Fruit fly (Drosophila melanogaster) whole organism, embryonic: ENCODE results near the gene GIIIspla2.

ENCODE experiments used
- CG10147 ChIP-seq: fragments of 200-800 bp; sonication (Bioruptor generic); optimal IDR thresholded peaks from 2 replicates; lab custom pipeline; 2019; ENCODE audit warnings: missing biosample characterization, mild to moderate bottlenecking, missing genetic modification characterization, moderate library complexity
- CG1024 ChIP-seq: fragments of 200-800 bp; sonication (Bioruptor generic); IDR thresholded peaks from 2 replicates; pipeline ENCODE4 v1.3.6; 2022; ENCODE audit warnings: missing biosample characterization, missing genetic modification characterization
- CG10267 ChIP-seq: fragments of 200-800 bp; sonication (Bioruptor generic); optimal IDR thresholded peaks from 2 replicates; lab custom pipeline; 2018; ENCODE audit warnings: missing biosample characterization, mild to moderate bottlenecking, missing genetic modification characterization, moderate library complexity
- CG10462 ChIP-seq: fragments of 200-800 bp; sonication (Bioruptor generic); optimal IDR thresholded peaks from 2 replicates; lab custom pipeline; 2016; ENCODE audit warnings: missing biosample characterization, missing genetic modification characterization
- CG10959 ChIP-seq: fragments of 200-800 bp; sonication (Bioruptor generic); IDR thresholded peaks from 2 replicates; pipeline ENCODE4 v1.3.6; 2022; ENCODE audit warnings: missing biosample characterization, missing genetic modification characterization
- CG13287 ChIP-seq: fragments of 200-800 bp; sonication (Bioruptor generic); IDR thresholded peaks from 2 replicates; pipeline ENCODE4 v1.3.6; 2022; ENCODE audit warnings: missing biosample characterization, missing genetic modification characterization; ENCODE audit not compliant: partially characterized antibody
- CG13624 ChIP-seq: fragments of 200-800 bp; sonication (Bioruptor generic); optimal IDR thresholded peaks from 2 replicates; lab custom pipeline; 2016; ENCODE audit warnings: missing biosample characterization, missing genetic modification characterization
- CG13775 ChIP-seq: fragments of 200-800 bp; sonication (Bioruptor generic); optimal IDR thresholded peaks from 3 replicates; lab custom pipeline; 2017; ENCODE audit warnings: missing biosample characterization, mild to moderate bottlenecking, missing genetic modification characterization
- CG14965 ChIP-seq: fragments of 200-800 bp; sonication (Bioruptor generic); optimal IDR thresholded peaks from 2 replicates; lab custom pipeline; 2016; ENCODE audit warnings: missing biosample characterization, missing genetic modification characterization, borderline replicate concordance
- CG15479 ChIP-seq: fragments of 200-800 bp; sonication (Bioruptor generic); optimal IDR thresholded peaks from 3 replicates; lab custom pipeline; 2019; ENCODE audit warnings: missing biosample characterization, mild to moderate bottlenecking, missing genetic modification characterization, moderate library complexity
- CG15696 ChIP-seq: fragments of 200-800 bp; sonication (Bioruptor generic); optimal IDR thresholded peaks from 2 replicates; lab custom pipeline; 2019; ENCODE audit warnings: missing biosample characterization, mild to moderate bottlenecking, missing genetic modification characterization, moderate library complexity
- CG18262 ChIP-seq: fragments of 200-800 bp; optimal IDR thresholded peaks from 3 replicates; lab custom pipeline; 2019; ENCODE audit warnings: missing biosample characterization, mild to moderate bottlenecking, missing genetic modification characterization, moderate library complexity
- CG1832 ChIP-seq: fragments of 200-800 bp; sonication (Bioruptor generic); optimal IDR thresholded peaks from 2 replicates; lab custom pipeline; 2017; ENCODE audit warnings: missing biosample characterization, mild to moderate bottlenecking, missing genetic modification characterization, inconsistent platforms
- CG32767 ChIP-seq: fragments of 200-800 bp; sonication (Bioruptor generic); IDR thresholded peaks from 2 replicates; pipeline ENCODE4 v1.3.6; 2022; ENCODE audit warnings: missing biosample characterization, missing genetic modification characterization
- CG3281 ChIP-seq: fragments of 200-800 bp; sonication (Bioruptor generic); optimal IDR thresholded peaks from 3 replicates; lab custom pipeline; 2017; ENCODE audit warnings: missing biosample characterization, mild to moderate bottlenecking, missing genetic modification characterization
- CG5953 ChIP-seq: fragments of 200-800 bp; sonication (Bioruptor generic); IDR thresholded peaks from 2 replicates; pipeline ENCODE4 v1.3.6; 2022; ENCODE audit warnings: missing biosample characterization, missing genetic modification characterization
- CG6689 ChIP-seq: fragments of 200-800 bp; sonication (Bioruptor generic); IDR thresholded peaks from 2 replicates; pipeline ENCODE4 v1.3.6; 2022; ENCODE audit warnings: missing biosample characterization, missing genetic modification characterization
- CG9727 ChIP-seq: fragments of 200-800 bp; sonication (Bioruptor generic); optimal IDR thresholded peaks from 3 replicates; lab custom pipeline; 2017; ENCODE audit warnings: missing biosample characterization, mild to moderate bottlenecking, missing genetic modification characterization
- CHES-1-like ChIP-seq: fragments of 200-800 bp; sonication (Bioruptor generic); optimal IDR thresholded peaks from 2 replicates; lab custom pipeline; 2016; ENCODE audit warnings: missing biosample characterization, missing genetic modification characterization
- CoRest ChIP-seq: fragments of 200-800 bp; sonication (Bioruptor generic); optimal IDR thresholded peaks from 3 replicates; lab custom pipeline; 2018; ENCODE audit warnings: missing biosample characterization, mild to moderate bottlenecking, missing genetic modification characterization, moderate library complexity
- Dad ChIP-seq: fragments of 200-800 bp; sonication (Bioruptor generic); optimal IDR thresholded peaks from 3 replicates; lab custom pipeline; 2016; ENCODE audit warnings: missing biosample characterization, missing genetic modification characterization
- Dll ChIP-seq: fragments of 200-800 bp; sonication (Bioruptor generic); IDR thresholded peaks from 4 replicates; pipeline ENCODE4 v1.3.6; 2022; ENCODE audit warnings: missing biosample characterization, missing genetic modification characterization; ENCODE audit not compliant: partially characterized antibody
- Ets65A ChIP-seq: fragments of 200-800 bp; sonication (Bioruptor generic); peaks from one replicate; lab custom pipeline; 2016; ENCODE audit warnings: missing biosample characterization, missing genetic modification characterization
- Kr ChIP-seq: fragments of 200-800 bp; sonication (Bioruptor generic); optimal IDR thresholded peaks from 2 replicates; lab custom pipeline; 2017; ENCODE audit warnings: missing biosample characterization, mild to moderate bottlenecking, missing genetic modification characterization
- Lpt ChIP-seq: fragments of >200 bp; optimal IDR thresholded peaks from 2 replicates; lab custom pipeline; 2018; ENCODE audit warnings: missing biosample characterization, missing genetic modification characterization
- Mad ChIP-seq: fragments of 200-800 bp; sonication (Bioruptor generic); optimal IDR thresholded peaks from 2 replicates; lab custom pipeline; 2016; ENCODE audit warnings: missing biosample characterization, missing genetic modification characterization
- NfI ChIP-seq: fragments of 200-800 bp; sonication (Bioruptor generic); optimal IDR thresholded peaks from 3 replicates; lab custom pipeline; 2018; ENCODE audit warnings: missing biosample characterization, mild to moderate bottlenecking, missing genetic modification characterization, moderate library complexity
- Optix ChIP-seq: fragments of 200-800 bp; sonication (Bioruptor generic); IDR thresholded peaks from 3 replicates; pipeline ENCODE4 v1.3.6; 2022; ENCODE audit warnings: missing biosample characterization, missing genetic modification characterization
- Poxn ChIP-seq: fragments of 200-800 bp; sonication (Bioruptor generic); IDR thresholded peaks from 2 replicates; pipeline ENCODE4 v1.3.6; 2022; ENCODE audit warnings: missing biosample characterization, missing genetic modification characterization
- Side ChIP-seq: fragments of 200-800 bp; sonication (Bioruptor generic); optimal IDR thresholded peaks from 2 replicates; lab custom pipeline; 2016; ENCODE audit warnings: missing biosample characterization, missing genetic modification characterization
- Sox100B ChIP-seq: fragments of 200-800 bp; sonication (Bioruptor generic); optimal IDR thresholded peaks from 3 replicates; lab custom pipeline; 2018; ENCODE audit warnings: missing biosample characterization, mild to moderate bottlenecking, missing genetic modification characterization
- al ChIP-seq: fragments of 200-800 bp; sonication (Bioruptor generic); IDR thresholded peaks from 2 replicates; pipeline ENCODE4 v1.3.6; 2022; ENCODE audit warnings: missing biosample characterization, missing genetic modification characterization
- ato ChIP-seq: fragments of 200-800 bp; sonication (Bioruptor generic); IDR thresholded peaks from 2 replicates; pipeline ENCODE4 v1.3.6; 2022; ENCODE audit warnings: missing biosample characterization, missing genetic modification characterization; ENCODE audit not compliant: partially characterized antibody
- cas ChIP-seq: fragments of 200-800 bp; sonication (Bioruptor generic); IDR thresholded peaks from 2 replicates; pipeline ENCODE4 v1.3.6; 2022; ENCODE audit warnings: missing biosample characterization, missing genetic modification characterization
- cato ChIP-seq: fragments of 200-800 bp; sonication (Bioruptor generic); optimal IDR thresholded peaks from 2 replicates; lab custom pipeline; 2016; ENCODE audit warnings: missing biosample characterization, missing genetic modification characterization, borderline replicate concordance
- chn ChIP-seq: fragments of 200-800 bp; sonication (Bioruptor generic); optimal IDR thresholded peaks from 2 replicates; lab custom pipeline; 2016; ENCODE audit warnings: missing biosample characterization, missing genetic modification characterization
- croc ChIP-seq: fragments of 200-800 bp; sonication (Bioruptor generic); conservative IDR thresholded peaks from 3 replicates; pipeline ENCODE4 v1.3.6; 2022; ENCODE audit warnings: missing biosample characterization, missing genetic modification characterization
- dm ChIP-seq: fragments of 200-800 bp; sonication (Bioruptor generic); optimal IDR thresholded peaks from 3 replicates; lab custom pipeline; 2016; ENCODE audit warnings: missing biosample characterization, missing genetic modification characterization
- dmrt11E ChIP-seq: fragments of 200-800 bp; sonication (Bioruptor generic); optimal IDR thresholded peaks from 3 replicates; lab custom pipeline; 2018; ENCODE audit warnings: missing biosample characterization, mild to moderate bottlenecking, missing genetic modification characterization, moderate library complexity
- emc ChIP-seq: fragments of 200-800 bp; sonication (Bioruptor generic); optimal IDR thresholded peaks from 2 replicates; lab custom pipeline; 2016; ENCODE audit warnings: missing biosample characterization, missing genetic modification characterization
- ewg ChIP-seq: fragments of 200-800 bp; sonication (Bioruptor generic); optimal IDR thresholded peaks from 3 replicates; lab custom pipeline; 2017; ENCODE audit warnings: mild to moderate bottlenecking, missing biosample characterization, missing genetic modification reagents, missing genetic modification characterization
- p53 ChIP-seq: fragments of 200-800 bp; sonication (Bioruptor generic); optimal IDR thresholded peaks from 2 replicates; lab custom pipeline; 2016; ENCODE audit warnings: missing biosample characterization, missing genetic modification characterization
- pb ChIP-seq: fragments of 200-800 bp; sonication (Bioruptor generic); optimal IDR thresholded peaks from 3 replicates; lab custom pipeline; 2016; ENCODE audit warnings: missing biosample characterization, missing genetic modification characterization
- ranshi ChIP-seq: fragments of 200-800 bp; sonication (Bioruptor generic); IDR thresholded peaks from 2 replicates; pipeline ENCODE4 v1.3.6; 2022; ENCODE audit warnings: missing biosample characterization, missing genetic modification characterization
- repo ChIP-seq: fragments of 200-800 bp; sonication (Bioruptor generic); optimal IDR thresholded peaks from 2 replicates; lab custom pipeline; 2016; ENCODE audit warnings: missing biosample characterization, missing genetic modification characterization
- schlank ChIP-seq: fragments of 200-800 bp; sonication (Bioruptor generic); optimal IDR thresholded peaks from 2 replicates; lab custom pipeline; 2018; ENCODE audit warnings: missing biosample characterization, mild to moderate bottlenecking, missing genetic modification characterization
- slou ChIP-seq: fragments of 200-800 bp; sonication (Bioruptor generic); optimal IDR thresholded peaks from 3 replicates; lab custom pipeline; 2016; ENCODE audit warnings: missing biosample characterization, missing genetic modification characterization
- stwl ChIP-seq: fragments of 200-800 bp; sonication (Bioruptor generic); optimal IDR thresholded peaks from 3 replicates; lab custom pipeline; 2018; ENCODE audit warnings: missing biosample characterization, mild to moderate bottlenecking, missing genetic modification characterization, moderate library complexity
- tin ChIP-seq: fragments of 200-800 bp; sonication (Bioruptor generic); optimal IDR thresholded peaks from 3 replicates; lab custom pipeline; 2016; ENCODE audit warnings: missing biosample characterization, missing genetic modification characterization
- unc-4 ChIP-seq: fragments of 200-800 bp; sonication (Bioruptor generic); IDR thresholded peaks from 2 replicates; pipeline ENCODE4 v1.3.6; 2022; ENCODE audit warnings: missing biosample characterization, missing genetic modification characterization; ENCODE audit not compliant: partially characterized antibody
- yki ChIP-seq: fragments of >200 bp; optimal IDR thresholded peaks from 3 replicates; lab custom pipeline; 2018

GIIIspla2 gene

dm6 chrX:8131693-8132313 is 25.6 kb upstream of the GIIIspla2 start, which contains the start of gene CG10958 (continued):
- TF ChIP-seq CG9727: peak; percentile 57
- TF ChIP-seq Side (GFP tag; lab: Kevin White, UChicago): no peak
- TF ChIP-seq CHES-1-like: no peak
- TF ChIP-seq repo (GFP tag; lab: Kevin White, UChicago): no peak
- TF ChIP-seq cato: peak; percentile 11
- TF ChIP-seq CG10959 (GFP tag; lab: Robert Waterston, UW): no peak
- TF ChIP-seq CoRest (tag; lab: Kevin White, UChicago): peak; percentile 37
- TF ChIP-seq Mad (GFP tag; lab: Kevin White, UChicago): peak; percentile 43
- peak; percentile 33 for TF ChIP-seq dmrt11E
- peak; percentile 73 for TF ChIP-seq CG13775 (GFP tag; lab: Kevin White, UChicago)
- TF ChIP-seq Ets65A (GFP tag; lab: Kevin White, UChicago): peak; percentile 34
- no peak for TF ChIP-seq pb (GFP tag; lab: Kevin White, UChicago)
- TF ChIP-seq dm (GFP tag; lab: Kevin White, UChicago): peak; percentile 5
- TF ChIP-seq NfI (GFP tag; lab: Kevin White, UChicago): peak; percentile 43
- no peak for TF ChIP-seq CG14965 (GFP tag; lab: Kevin White, UChicago)
- no peak for TF ChIP-seq p53 (GFP tag; lab: Kevin White, UChicago)
- TF ChIP-seq Optix (GFP tag; lab: Robert Waterston, UW): no peak
- no peak for TF ChIP-seq CG13624 (GFP tag; lab: Kevin White, UChicago)
- TF ChIP-seq Sox100B: peak; percentile 55
- no peak for TF ChIP-seq Lpt
- TF ChIP-seq CG6689 (GFP tag; lab: Robert Waterston, UW): peak; percentile 64; the same call in 1 of the 2 replicates
- no peak for TF ChIP-seq unc-4 (GFP tag; lab: Robert Waterston, UW)
- TF ChIP-seq CG32767 (GFP tag; lab: Robert Waterston, UW): no peak
- no peak for TF ChIP-seq slou (GFP tag; lab: Kevin White, UChicago)
- TF ChIP-seq croc: no peak
- no peak for TF ChIP-seq schlank (tag; lab: Kevin White, UChicago)
- TF ChIP-seq Kr (GFP tag; lab: Kevin White, UChicago): no peak
- TF ChIP-seq CG15479 (GFP tag; lab: Kevin White, UChicago): no peak
- no peak for TF ChIP-seq yki
- TF ChIP-seq CG10267 (tag; lab: Kevin White, UChicago): peak; percentile 93
- peak; percentile 35 for TF ChIP-seq Dad (GFP tag; lab: Kevin White, UChicago)
- TF ChIP-seq CG15696 (tag; lab: Kevin White, UChicago): peak; percentile 35
- peak; percentile 22 for TF ChIP-seq CG1832 (GFP tag; lab: Kevin White, UChicago)
- TF ChIP-seq CG10147 (GFP tag; lab: Kevin White, UChicago): peak; percentile 11
- TF ChIP-seq tin (GFP tag; lab: Kevin White, UChicago): peak; percentile 64
- peak; percentile 26 for TF ChIP-seq chn (GFP tag; lab: Kevin White, UChicago)
- TF ChIP-seq Dll (GFP tag; lab: Robert Waterston, UW): peak; percentile 55; the same call in 3 of the 4 replicates
- no peak for TF ChIP-seq CG10462 (GFP tag; lab: Kevin White, UChicago)
- TF ChIP-seq CG5953: no peak
- peak; percentile 55 for TF ChIP-seq CG18262 (tag; lab: Kevin White, UChicago)
- no peak for TF ChIP-seq ranshi (GFP tag; lab: Robert Waterston, UW)
- TF ChIP-seq CG13287 (GFP tag; lab: Robert Waterston, UW): peak; percentile 51
- TF ChIP-seq ato (GFP tag; lab: Robert Waterston, UW): no peak
- no peak; the same call in 1 of the 2 replicates for TF ChIP-seq al (GFP tag; lab: Robert Waterston, UW)
- peak; percentile 61 for TF ChIP-seq stwl
- TF ChIP-seq emc (GFP tag; lab: Kevin White, UChicago): no peak
- no peak for TF ChIP-seq Poxn (GFP tag; lab: Robert Waterston, UW)
- no peak for TF ChIP-seq ewg (GFP tag; lab: Kevin White, UChicago)
- peak; percentile 33 for TF ChIP-seq CG3281 (GFP tag; lab: Kevin White, UChicago)
- no peak for TF ChIP-seq CG1024
- TF ChIP-seq cas (GFP tag; lab: Robert Waterston, UW): no peak
